Worm (Caenorhabditis elegans) whole organism, L1 larva: ENCODE results near the gene H35N09.1.

ENCODE experiments used
- C04F5.9 ChIP-seq: sonication (generic microtip); optimal IDR thresholded peaks from 2 replicates; lab custom pipeline; 2016; ENCODE audit warnings: missing genetic modification characterization, missing compliant biosample characterization
- Y116A8C.19 ChIP-seq: sonication (generic microtip); optimal IDR thresholded peaks from 2 replicates; lab custom pipeline; 2016; ENCODE audit warnings: missing compliant biosample characterization, missing genetic modification characterization, borderline replicate concordance
- alr-1 ChIP-seq: fragments of 200-800 bp; sonication (Bioruptor generic); optimal IDR thresholded peaks from 2 replicates; lab custom pipeline; 2018; ENCODE audit warnings: borderline replicate concordance, mild to moderate bottlenecking, missing genetic modification characterization, missing compliant biosample characterization
- ama-1 ChIP-seq: fragments of 150-350 bp; optimal IDR thresholded peaks from 2 replicates; lab custom pipeline; 2014
- blmp-1 ChIP-seq: fragments of 150-350 bp; optimal IDR thresholded peaks from 2 replicates; lab custom pipeline; 2014; ENCODE audit warnings: missing biosample characterization, missing genetic modification characterization
- ceh-63 ChIP-seq: fragments of 200-800 bp; sonication (Bioruptor generic); optimal IDR thresholded peaks from 2 replicates; lab custom pipeline; 2018; ENCODE audit warnings: mild to moderate bottlenecking, missing genetic modification characterization, missing compliant biosample characterization
- ceh-82 ChIP-seq, 3 experiments: fragments of 150-350 bp in 1 of 3; sonication (generic microtip) in 2 of 3; optimal IDR thresholded peaks; 2 replicates each; lab custom pipeline; 2014 to 2017; ENCODE audit warnings: missing biosample characterization in 3 of 3, missing genetic modification characterization in 3 of 3
- ceh-90 ChIP-seq: sonication (generic microtip); optimal IDR thresholded peaks from 2 replicates; lab custom pipeline; 2016; ENCODE audit warnings: missing genetic modification characterization, missing compliant biosample characterization
- ces-1 ChIP-seq: fragments of 150-350 bp; optimal IDR thresholded peaks from 2 replicates; lab custom pipeline; 2014; ENCODE audit warnings: missing biosample characterization, missing genetic modification reagents, missing genetic modification characterization
- efl-3 ChIP-seq: fragments of 200-800 bp; sonication (Bioruptor generic); optimal IDR thresholded peaks from 2 replicates; lab custom pipeline; 2018; ENCODE audit warnings: mild to moderate bottlenecking, missing genetic modification characterization, missing compliant biosample characterization
- egl-13 ChIP-seq: sonication (generic microtip); optimal IDR thresholded peaks from 2 replicates; lab custom pipeline; 2016; ENCODE audit warnings: missing genotype, missing genetic modification reagents, missing genetic modification characterization, missing compliant biosample characterization
- egl-27 ChIP-seq, 2 experiments: fragments of 150-350 bp in 1 of 2; sonication (generic microtip); optimal IDR thresholded peaks; 3 replicates each; lab custom pipeline; 2017 to 2018; ENCODE audit warnings: missing biosample characterization in 2 of 2, missing genetic modification characterization in 2 of 2, missing genetic modification reagents in 2 of 2
- elt-2 ChIP-seq: sonication (generic microtip); optimal IDR thresholded peaks from 2 replicates; lab custom pipeline; 2016; ENCODE audit warnings: missing genetic modification characterization, mild to moderate bottlenecking, inconsistent platforms, missing compliant biosample characterization, missing genetic modification reagents
- elt-3 ChIP-seq, 6 experiments: fragments of 150-350 bp in 1 of 6; sonication (generic microtip); optimal IDR thresholded peaks; 2 replicates each; lab custom pipeline; 2017 to 2018; ENCODE audit warnings: missing biosample characterization in 6 of 6, missing genetic modification characterization in 6 of 6, inconsistent platforms in 1 of 6
- hlh-17 ChIP-seq: fragments of 200-800 bp; sonication (Bioruptor generic); optimal IDR thresholded peaks from 2 replicates; lab custom pipeline; 2018; ENCODE audit warnings: missing genetic modification characterization, mild to moderate bottlenecking, missing compliant biosample characterization, moderate library complexity, borderline replicate concordance
- irx-1 ChIP-seq: sonication (generic microtip); optimal IDR thresholded peaks from 2 replicates; lab custom pipeline; 2016; ENCODE audit warnings: missing genetic modification characterization, missing compliant biosample characterization
- lin-13 ChIP-seq: fragments of 150-350 bp; optimal IDR thresholded peaks from 2 replicates; lab custom pipeline; 2014; ENCODE audit warnings: missing biosample characterization, missing genetic modification reagents, missing genetic modification characterization
- lin-14 ChIP-seq: fragments of 200-800 bp; sonication (Bioruptor generic); optimal IDR thresholded peaks from 2 replicates; lab custom pipeline; 2018; ENCODE audit warnings: mild to moderate bottlenecking, missing genetic modification characterization, moderate library complexity, missing compliant biosample characterization
- lin-35 ChIP-seq, 2 experiments: fragments of 150-350 bp; optimal IDR thresholded peaks; 2 replicates each; lab custom pipeline; 2014; ENCODE audit warnings: missing biosample characterization in 2 of 2, missing genetic modification characterization in 2 of 2, missing genetic modification reagents in 2 of 2
- mdl-1 ChIP-seq, 2 experiments: fragments of 150-350 bp; optimal IDR thresholded peaks; 2 replicates each; lab custom pipeline; 2014 to 2017; ENCODE audit warnings: missing biosample characterization in 2 of 2, missing genetic modification characterization in 2 of 2, inconsistent platforms in 1 of 2
- mef-2 ChIP-seq: fragments of 150-350 bp; optimal IDR thresholded peaks from 2 replicates; lab custom pipeline; 2014; ENCODE audit warnings: missing biosample characterization, missing genetic modification characterization
- mep-1 ChIP-seq: fragments of 150-350 bp; optimal IDR thresholded peaks from 2 replicates; lab custom pipeline; 2014; ENCODE audit warnings: missing biosample characterization, missing genetic modification characterization
- nhr-19 ChIP-seq: fragments of 200-800 bp; sonication (Bioruptor generic); conservative IDR thresholded peaks from 2 replicates; pipeline ENCODE4 v1.3.6; 2022; ENCODE audit warnings: missing genetic modification characterization, missing compliant biosample characterization
- nhr-20 ChIP-seq: sonication (generic microtip); optimal IDR thresholded peaks from 2 replicates; lab custom pipeline; 2016; ENCODE audit warnings: mild to moderate bottlenecking, missing genetic modification characterization, missing compliant biosample characterization
- nhr-47 ChIP-seq: sonication (generic microtip); optimal IDR thresholded peaks from 2 replicates; lab custom pipeline; 2016; ENCODE audit warnings: mild to moderate bottlenecking, missing genetic modification characterization, moderate library complexity, missing compliant biosample characterization
- nhr-71 ChIP-seq: sonication (generic microtip); optimal IDR thresholded peaks from 2 replicates; lab custom pipeline; 2016; ENCODE audit warnings: mild to moderate bottlenecking, missing genetic modification characterization, moderate library complexity, missing compliant biosample characterization
- nhr-85 ChIP-seq: sonication (generic microtip); peaks from one replicate; lab custom pipeline; 2016; ENCODE audit warnings: missing genetic modification characterization, inconsistent platforms, missing compliant biosample characterization
- nhr-90 ChIP-seq: sonication (generic microtip); optimal IDR thresholded peaks from 2 replicates; lab custom pipeline; 2016; ENCODE audit warnings: mild to moderate bottlenecking, missing genetic modification characterization, missing compliant biosample characterization; ENCODE audit not compliant: poor library complexity
- pax-3 ChIP-seq: fragments of 200-800 bp; sonication (Bioruptor generic); optimal IDR thresholded peaks from 2 replicates; lab custom pipeline; 2018; ENCODE audit warnings: mild to moderate bottlenecking, missing genetic modification characterization, moderate library complexity, missing compliant biosample characterization
- rnt-1 ChIP-seq: sonication (generic microtip); optimal IDR thresholded peaks from 2 replicates; lab custom pipeline; 2016; ENCODE audit warnings: mild to moderate bottlenecking, missing genetic modification characterization, moderate library complexity, missing compliant biosample characterization
- skn-1 ChIP-seq: fragments of 150-350 bp; optimal IDR thresholded peaks from 2 replicates; lab custom pipeline; 2014; ENCODE audit warnings: missing biosample characterization, missing genetic modification characterization
- snpc-4 ChIP-seq: fragments of 150-350 bp; optimal IDR thresholded peaks from 2 replicates; lab custom pipeline; 2014; ENCODE audit warnings: missing biosample characterization, missing genetic modification characterization
- snu-23 ChIP-seq: sonication (generic microtip); optimal IDR thresholded peaks from 2 replicates; lab custom pipeline; 2016; ENCODE audit warnings: missing genetic modification characterization, missing compliant biosample characterization
- unc-130 ChIP-seq: fragments of 150-350 bp; optimal IDR thresholded peaks from 2 replicates; lab custom pipeline; 2017; ENCODE audit warnings: missing biosample characterization, missing genetic modification characterization, inconsistent platforms
- unc-30 ChIP-seq: sonication (generic microtip); optimal IDR thresholded peaks from 2 replicates; lab custom pipeline; 2017; ENCODE audit warnings: missing biosample characterization, missing genetic modification characterization
- unc-62 ChIP-seq: fragments of 150-350 bp; optimal IDR thresholded peaks from 2 replicates; lab custom pipeline; 2014; ENCODE audit warnings: missing biosample characterization, missing genetic modification reagents, missing genetic modification characterization
- unc-86 ChIP-seq: sonication (generic microtip); optimal IDR thresholded peaks from 2 replicates; lab custom pipeline; 2016; ENCODE audit warnings: missing genetic modification characterization, missing compliant biosample characterization
- unc-98 ChIP-seq: fragments of 200-800 bp; sonication (Bioruptor generic); IDR thresholded peaks from 2 replicates; pipeline ENCODE4 v1.3.6; 2022; ENCODE audit warnings: missing genetic modification characterization, missing compliant biosample characterization

Gene H35N09.1

ce11 chrX:8646997-8647396 is 41.9 kb downstream of the H35N09.1 start, which contains the start of gene F12D9.2:
Gene F12D9.2 (minus strand): TSS chrX:8647097.
- peak; percentile 2 for TF ChIP-seq nhr-85 (tag; lab: Kevin White, UChicago)
- TF ChIP-seq unc-86, result no peak

ce11 chrX:8648582-8648981 is 43.4 kb downstream of the H35N09.1 start:
- TF ChIP-seq nhr-90 (tag; lab: Kevin White, UChicago) (no peak), unc-86 (no peak), ama-1 (lab: Kevin White, UChicago) (no peak), unc-62 (GFP tag; lab: Kevin White, UChicago) (no peak), snpc-4 (no peak), nhr-71 (no peak), unc-130 (no peak), lin-13 (GFP tag; lab: Kevin White, UChicago) (no peak), mdl-1 (tag; optimal IDR thresholded peaks at IDR 0.05; lab: Kevin White, UChicago) (no peak), skn-1 (no peak), egl-27 (tag; optimal IDR thresholded peaks at IDR 0.05; lab: Kevin White, UChicago) (no peak), mef-2 (tag; lab: Kevin White, UChicago) (no peak), ces-1 (no peak), irx-1 (tag; lab: Kevin White, UChicago) (no peak), unc-30 (no peak), nhr-19 (GFP tag; lab: Robert Waterston, UW) (no peak), hlh-17 (GFP tag; lab: Kevin White, UChicago) (no peak)

- TF ChIP-seq ceh-90, result no peak
- TF ChIP-seq snu-23 (GFP tag; lab: Kevin White, UChicago), result peak; percentile 39
- TF ChIP-seq ceh-63, result no peak
- TF ChIP-seq nhr-71, result peak; percentile 50
- TF ChIP-seq nhr-19 (GFP tag; lab: Robert Waterston, UW), result peak; percentile 23; the same call in 1 of the 2 replicates
- TF ChIP-seq elt-2, result peak; percentile 2
- TF ChIP-seq rnt-1 (tag; lab: Kevin White, UChicago), result peak; percentile 42
- TF ChIP-seq nhr-20 (tag; lab: Kevin White, UChicago), result peak; percentile 13
- TF ChIP-seq nhr-90 (tag; lab: Kevin White, UChicago), result peak; percentile 33
- no peak for TF ChIP-seq pax-3 (tag; lab: Kevin White, UChicago)
- no peak for TF ChIP-seq Y116A8C.19
- peak in 1 of 6 experiments; percentile 6 for TF ChIP-seq elt-3 (tag; optimal IDR thresholded peaks at IDR 0.05; lab: Kevin White, UChicago)
- peak; percentile 42 for TF ChIP-seq nhr-47 (tag; lab: Kevin White, UChicago)
- TF ChIP-seq lin-35 (GFP tag; optimal IDR thresholded peaks at IDR 0.05; lab: Kevin White, UChicago), result peak in 1 of 2 experiments; percentile 25
- peak; percentile 7 for TF ChIP-seq efl-3 (GFP tag; lab: Kevin White, UChicago)
Observed at ce11 chrX:8650535-8650934, 45.4 kb downstream of the H35N09.1 start.

- TF ChIP-seq lin-14 (GFP tag; lab: Kevin White, UChicago), result no peak
- no peak for TF ChIP-seq nhr-71
- peak; percentile 51 for TF ChIP-seq nhr-85 (tag; lab: Kevin White, UChicago)
- no peak for TF ChIP-seq unc-98
- TF ChIP-seq alr-1 (tag; lab: Kevin White, UChicago), result no peak
- no peak for TF ChIP-seq unc-62 (GFP tag; lab: Kevin White, UChicago)
- no peak for TF ChIP-seq mef-2 (tag; lab: Kevin White, UChicago)
- peak in 2 of 6 experiments; percentile 7 to 46 for TF ChIP-seq elt-3 (tag; optimal IDR thresholded peaks at IDR 0.05; lab: Kevin White, UChicago)
- TF ChIP-seq mep-1 (tag; lab: Kevin White, UChicago), result no peak
- TF ChIP-seq egl-13 (tag; lab: Kevin White, UChicago), result no peak
- no peak for TF ChIP-seq C04F5.9 (tag; lab: Kevin White, UChicago)
- TF ChIP-seq ceh-82 (tag; optimal IDR thresholded peaks at IDR 0.05; lab: Kevin White, UChicago), result no peak
- TF ChIP-seq blmp-1 (tag; lab: Kevin White, UChicago), result peak; percentile 54
Observed at ce11 chrX:8656019-8656418, 50.9 kb downstream of the H35N09.1 start.
